Worm (Caenorhabditis elegans) whole organism, midembryonic: Measurements from ENCODE around the gene B0035.18.
A peak's percentile ranks its signal among the peaks of the same experiment; 100 is the strongest.

Source experiments
- T22C8.4 ChIP-seq: fragments of 200-800 bp; sonication (Bioruptor generic); IDR thresholded peaks from 2 replicates; pipeline ENCODE4 v1.3.6; 2022; ENCODE audit warnings: missing genetic modification characterization, missing compliant biosample characterization
- cog-1 ChIP-seq: sonication (generic microtip); optimal IDR thresholded peaks from 2 replicates; lab custom pipeline; 2016; ENCODE audit warnings: missing genetic modification characterization, missing compliant biosample characterization
- flt-1 ChIP-seq: fragments of 200-800 bp; sonication (Bioruptor generic); IDR thresholded peaks from 2 replicates; pipeline ENCODE4 v1.3.6; 2022; ENCODE audit warnings: missing genetic modification characterization, missing compliant biosample characterization
- klf-2 ChIP-seq: fragments of 200-800 bp; sonication (Bioruptor generic); conservative IDR thresholded peaks from 2 replicates; pipeline ENCODE4 v1.3.6; 2022; ENCODE audit warnings: missing genetic modification reagents, missing genetic modification characterization, missing compliant biosample characterization
- med-1 ChIP-seq: sonication (generic microtip); optimal IDR thresholded peaks from 2 replicates; lab custom pipeline; 2017; ENCODE audit warnings: missing genetic modification characterization, mild to moderate bottlenecking, missing compliant biosample characterization, antibody characterized with exemption, missing genetic modification reagents; ENCODE audit not compliant: insufficient read depth
- ref-1 ChIP-seq: fragments of 200-800 bp; sonication (Bioruptor generic); conservative IDR thresholded peaks from 2 replicates; pipeline ENCODE4 v1.3.6; 2022; ENCODE audit warnings: missing genetic modification reagents, missing genetic modification characterization, missing compliant biosample characterization
- tab-1 ChIP-seq: fragments of 200-800 bp; sonication (Bioruptor generic); IDR thresholded peaks from 2 replicates; pipeline ENCODE4 v1.3.6; 2022; ENCODE audit warnings: missing genetic modification characterization, missing compliant biosample characterization
- ztf-23 ChIP-seq: fragments of 200-800 bp; sonication (Bioruptor generic); IDR thresholded peaks from 2 replicates; pipeline ENCODE4 v1.3.6; 2022; ENCODE audit warnings: missing genetic modification reagents, missing genetic modification characterization, missing compliant biosample characterization
- ztf-29 ChIP-seq: fragments of 200-800 bp; sonication (Bioruptor generic); IDR thresholded peaks from 2 replicates; pipeline ENCODE4 v1.3.6; 2022; ENCODE audit warnings: missing genetic modification reagents, missing genetic modification characterization, missing compliant biosample characterization

B0035.18 gene

DNA sequence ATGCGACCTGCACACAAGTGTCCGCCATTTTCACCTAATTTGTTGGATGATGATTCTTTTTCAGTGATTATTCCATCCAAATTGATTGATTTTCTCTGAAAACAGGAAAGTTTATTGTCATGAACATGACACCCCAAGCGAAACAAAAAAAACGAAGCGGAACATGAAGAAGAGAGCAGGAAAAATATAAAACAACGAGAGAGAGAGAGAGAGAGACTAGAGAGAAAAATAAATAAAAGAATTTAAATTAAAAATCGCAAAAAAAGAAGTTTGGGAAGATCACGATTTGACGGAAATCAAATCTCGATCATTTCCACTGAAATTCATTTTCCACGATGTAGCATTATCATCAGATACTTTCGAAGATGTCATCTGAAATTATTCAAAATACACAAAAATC lies 39.7 kb downstream of the B0035.18 start, which contains the start of gene klp-12:
Gene klp-12, minus strand, starts transcription at position 101 of the 400 bp plus-strand sequence.
- TF ChIP-seq cog-1 (no peak), ztf-23 (GFP tag; lab: Robert Waterston, UW) (no peak), ref-1 (no peak), flt-1 (GFP tag; lab: Robert Waterston, UW) (no peak), ztf-29 (GFP tag; lab: Robert Waterston, UW) (no peak), med-1 (GFP tag; lab: Kevin White, UChicago) (no peak), tab-1 (no peak), T22C8.4 (GFP tag; lab: Robert Waterston, UW) (no peak), klf-2 (GFP tag; lab: Robert Waterston, UW) (no peak)

- no peak for TF ChIP-seq ref-1
- TF ChIP-seq med-1 (GFP tag; lab: Kevin White, UChicago), result no peak
- no peak for TF ChIP-seq tab-1
- TF ChIP-seq ztf-29 (GFP tag; lab: Robert Waterston, UW), result no peak
- no peak for TF ChIP-seq flt-1 (GFP tag; lab: Robert Waterston, UW)
- TF ChIP-seq T22C8.4 (GFP tag; lab: Robert Waterston, UW), result no peak
- no peak for TF ChIP-seq cog-1
- no peak for TF ChIP-seq ztf-23 (GFP tag; lab: Robert Waterston, UW)
- no peak for TF ChIP-seq klf-2 (GFP tag; lab: Robert Waterston, UW)
These were observed 41.3 kb downstream of the B0035.18 start, which contains the start of gene T01G1.4 for ce11 chrIV:11361409-11361808. T01G1.4 (minus strand) TSS chrIV:11361509.

DNA sequence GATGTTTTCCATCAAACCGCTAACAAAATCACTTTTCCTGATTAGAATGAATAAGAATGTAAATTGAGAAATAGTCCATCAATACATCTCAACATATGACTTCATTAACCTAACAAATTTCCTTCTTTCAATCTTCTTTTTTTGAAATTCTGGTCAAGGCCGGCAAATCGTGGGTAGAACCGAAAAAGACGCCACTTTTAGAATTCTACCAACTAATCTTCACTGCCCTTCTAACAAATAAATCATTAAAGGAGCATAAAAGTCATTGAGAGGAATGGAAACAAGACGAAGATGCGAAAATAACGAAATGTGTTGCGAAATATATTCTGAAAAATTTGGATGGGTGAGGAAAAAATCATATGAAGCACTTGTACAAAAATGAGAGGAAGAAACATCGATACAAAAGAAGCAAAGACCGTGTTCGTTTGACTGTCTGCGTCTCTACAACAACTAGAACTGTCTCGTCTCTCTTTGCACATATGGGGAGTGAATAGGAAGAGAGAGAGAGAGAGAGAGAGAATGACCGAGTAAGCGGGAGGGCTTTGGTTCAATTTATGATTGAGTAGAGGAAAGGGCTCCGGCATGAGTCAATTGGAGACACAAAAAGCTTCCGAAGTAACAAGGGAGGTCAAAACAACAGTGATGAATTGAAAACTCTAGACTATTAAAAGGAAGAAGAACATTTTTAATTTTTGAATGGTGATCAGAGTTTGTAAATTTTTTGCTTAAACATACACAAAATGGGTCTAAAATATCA lies 43.9 kb downstream of the B0035.18 start:
- TF ChIP-seq T22C8.4 (GFP tag; lab: Robert Waterston, UW), result no peak
- TF ChIP-seq ref-1, result no peak
- TF ChIP-seq ztf-29 (GFP tag; lab: Robert Waterston, UW), result peak; percentile 57; the same call in 1 of the 2 replicates
- TF ChIP-seq klf-2 (GFP tag; lab: Robert Waterston, UW), result no peak
- no peak for TF ChIP-seq flt-1 (GFP tag; lab: Robert Waterston, UW)
